Fruit fly (Drosophila melanogaster): ENCODE measurements around the gene dos.
A peak's percentile ranks its signal among the peaks of the same experiment; 100 is the strongest.

The dos gene

dm6 chr3L:2632763-2633100, 43.5 kb downstream of the dos start (continued):
- no peak for TF ChIP-seq TFAM (GFP tag; optimal IDR thresholded peaks at IDR 0.05)
- no peak for TF ChIP-seq Poxn (GFP tag; IDR thresholded peaks at IDR 0.05)
- no peak for TF ChIP-seq Lim3 (GFP tag; IDR thresholded peaks at IDR 0.05)
- TF ChIP-seq cg (GFP tag; optimal IDR thresholded peaks at IDR 0.05) = no peak
- no peak for TF ChIP-seq CG30020 (tag; optimal IDR thresholded peaks at IDR 0.05)
- no peak for TF ChIP-seq Ptx1 (GFP tag; IDR thresholded peaks at IDR 0.05)
- no peak for TF ChIP-seq jing (GFP tag; optimal IDR thresholded peaks at IDR 0.05)
- no peak for TF ChIP-seq Sox100B (GFP tag; optimal IDR thresholded peaks at IDR 0.05)
- no peak for TF ChIP-seq Kr (GFP tag; optimal IDR thresholded peaks at IDR 0.05)
- TF ChIP-seq CG14014 (GFP tag; IDR thresholded peaks at IDR 0.05) = no peak
- TF ChIP-seq CG12769 (tag; optimal IDR thresholded peaks at IDR 0.05) = peak; percentile 58
- TF ChIP-seq chinmo (GFP tag; IDR thresholded peaks at IDR 0.05; ENCODE audit: partially characterized antibody) = peak; percentile 89; the same call in 1 of the 4 replicates
- TF ChIP-seq Gug (GFP tag; IDR thresholded peaks at IDR 0.05) = no peak
- no peak for TF ChIP-seq dpn (GFP tag; optimal IDR thresholded peaks at IDR 0.05)
- TF ChIP-seq prd (optimal IDR thresholded peaks at IDR 0.05) = no peak
- TF ChIP-seq prd (GFP tag; IDR thresholded peaks at IDR 0.05) = no peak
- no peak for TF ChIP-seq cato (GFP tag; optimal IDR thresholded peaks at IDR 0.05; ENCODE audit: borderline replicate concordance)
- peak; percentile 28 for TF ChIP-seq Deaf1 (tag; optimal IDR thresholded peaks at IDR 0.05)
- no peak for TF ChIP-seq CG7271 (tag; optimal IDR thresholded peaks at IDR 0.05)
- peak; percentile 66 for TF ChIP-seq Adf1 (GFP tag; IDR thresholded peaks at IDR 0.05)
- no peak for TF ChIP-seq Ravus (GFP tag; IDR thresholded peaks at IDR 0.05)
- TF ChIP-seq CG33213 (GFP tag; optimal IDR thresholded peaks at IDR 0.05) = no peak
- TF ChIP-seq B-H1 (GFP tag; IDR thresholded peaks at IDR 0.05) = no peak
- TF ChIP-seq CG18599 (GFP tag; optimal IDR thresholded peaks at IDR 0.05) = no peak
- TF ChIP-seq pan (optimal IDR thresholded peaks at IDR 0.05) = no peak
- TF ChIP-seq pan (GFP tag; optimal IDR thresholded peaks at IDR 0.05 in 1 of 2, IDR thresholded peaks at IDR 0.05 in 1 of 2) = no peak
- TF ChIP-seq NC2α (GFP tag; optimal IDR thresholded peaks at IDR 0.05) = no peak
- no peak for TF ChIP-seq slou (GFP tag; optimal IDR thresholded peaks at IDR 0.05)
- TF ChIP-seq stc (GFP tag; IDR thresholded peaks at IDR 0.05) = 0 out of 2 replicates have a peak, but pooled peaks have one; percentile 14
- TF ChIP-seq jumu (GFP tag; optimal IDR thresholded peaks at IDR 0.05) = no peak
- no peak for TF ChIP-seq ATbp (GFP tag; optimal IDR thresholded peaks at IDR 0.05)
- peak; percentile 87 for TF ChIP-seq sr (GFP tag; IDR thresholded peaks at IDR 0.05)
- no peak for TF ChIP-seq pnt (GFP tag; optimal IDR thresholded peaks at IDR 0.05)
- 0 out of 3 replicates have a peak, but pooled peaks have one; percentile 19 for TF ChIP-seq CG11093 (GFP tag; IDR thresholded peaks at IDR 0.05)
- no peak for TF ChIP-seq CG9215 (GFP tag; IDR thresholded peaks at IDR 0.05)
- TF ChIP-seq fu2 (GFP tag; optimal IDR thresholded peaks at IDR 0.05) = no peak
- TF ChIP-seq CG7987 (GFP tag; optimal IDR thresholded peaks at IDR 0.05) = no peak
- TF ChIP-seq tgo (GFP tag; IDR thresholded peaks at IDR 0.05) = no peak
- TF ChIP-seq CG8388 (GFP tag; optimal IDR thresholded peaks at IDR 0.05) = no peak
- TF ChIP-seq CG8290 (GFP tag; optimal IDR thresholded peaks at IDR 0.05) = no peak
- peak in 1 of 2 experiments; percentile 10 for TF ChIP-seq CG8290 (tag; optimal IDR thresholded peaks at IDR 0.05)
- TF ChIP-seq unc-4 (GFP tag; IDR thresholded peaks at IDR 0.05; ENCODE audit: partially characterized antibody) = peak; percentile 34; the same call in 1 of the 2 replicates
- TF ChIP-seq CG6683 (GFP tag; optimal IDR thresholded peaks at IDR 0.05) = no peak
- TF ChIP-seq HLH3B (GFP tag; IDR thresholded peaks at IDR 0.05) = no peak
- TF ChIP-seq emc (GFP tag; optimal IDR thresholded peaks at IDR 0.05) = no peak
- no peak for TF ChIP-seq CG12391 (tag; optimal IDR thresholded peaks at IDR 0.05)
- no peak for TF ChIP-seq run (tag; optimal IDR thresholded peaks at IDR 0.05)
- no peak for TF ChIP-seq ranshi (GFP tag; IDR thresholded peaks at IDR 0.05)
- TF ChIP-seq Dad (GFP tag; optimal IDR thresholded peaks at IDR 0.05) = no peak
- TF ChIP-seq CG16815 (GFP tag; optimal IDR thresholded peaks at IDR 0.05) = no peak
- TF ChIP-seq ase (GFP tag; IDR thresholded peaks at IDR 0.05) = no peak
- no peak for TF ChIP-seq CG10565 (GFP tag; optimal IDR thresholded peaks at IDR 0.05)
- no peak for TF ChIP-seq wor (GFP tag; IDR thresholded peaks at IDR 0.05)
